Fruit fly (Drosophila melanogaster) whole organism, embryonic: ENCODE measurements around the gene CG3117.
A peak's percentile ranks its signal among the peaks of the same experiment; 100 is the strongest.

Experiments
- ATbp ChIP-seq: fragments of 200-800 bp; sonication (Bioruptor generic); optimal IDR thresholded peaks from 2 replicates; lab custom pipeline; 2017; ENCODE audit warnings: missing biosample characterization, mild to moderate bottlenecking, missing genetic modification characterization, missing genetic modification reagents
- Antp ChIP-seq: fragments of 200-800 bp; sonication (Bioruptor generic); optimal IDR thresholded peaks from 3 replicates; lab custom pipeline; 2016; ENCODE audit warnings: missing biosample characterization, missing genetic modification characterization
- Blimp-1 ChIP-seq: fragments of 200-800 bp; sonication (Bioruptor generic); optimal IDR thresholded peaks from 3 replicates; lab custom pipeline; 2018; ENCODE audit warnings: missing biosample characterization, missing genetic modification characterization, mild to moderate bottlenecking, moderate library complexity, missing genetic modification reagents
- CG10543 ChIP-seq: fragments of 200-800 bp; sonication (Bioruptor generic); optimal IDR thresholded peaks from 3 replicates; lab custom pipeline; 2017; ENCODE audit warnings: missing biosample characterization, mild to moderate bottlenecking, missing genetic modification characterization, moderate library complexity
- CG11696 ChIP-seq: fragments of 200-800 bp; sonication (Bioruptor generic); IDR thresholded peaks from 2 replicates; pipeline ENCODE4 v1.3.6; 2022; ENCODE audit warnings: missing biosample characterization, missing genetic modification characterization
- CG12155 ChIP-seq: fragments of 200-800 bp; sonication (Bioruptor generic); optimal IDR thresholded peaks from 3 replicates; lab custom pipeline; 2016; ENCODE audit warnings: missing biosample characterization, missing genetic modification characterization
- CG12942 ChIP-seq: fragments of 200-800 bp; sonication (Bioruptor generic); optimal IDR thresholded peaks from 3 replicates; lab custom pipeline; 2016; ENCODE audit warnings: missing biosample characterization, missing genetic modification characterization
- CG13123 ChIP-seq: fragments of 200-800 bp; sonication (Bioruptor generic); optimal IDR thresholded peaks from 2 replicates; lab custom pipeline; 2016; ENCODE audit warnings: missing biosample characterization, missing genetic modification characterization
- CG13775 ChIP-seq: fragments of 200-800 bp; sonication (Bioruptor generic); optimal IDR thresholded peaks from 3 replicates; lab custom pipeline; 2017; ENCODE audit warnings: missing biosample characterization, mild to moderate bottlenecking, missing genetic modification characterization
- CG14014 ChIP-seq: fragments of 200-800 bp; sonication (Bioruptor generic); IDR thresholded peaks from 2 replicates; pipeline ENCODE4 v1.3.6; 2022; ENCODE audit warnings: missing biosample characterization, missing genetic modification characterization
- CG18011 ChIP-seq: fragments of 200-800 bp; sonication (Bioruptor generic); optimal IDR thresholded peaks from 2 replicates; lab custom pipeline; 2017; ENCODE audit warnings: missing biosample characterization, missing genetic modification characterization, mild to moderate bottlenecking, moderate library complexity, missing genotype
- CG18599 ChIP-seq: fragments of 200-800 bp; sonication (Bioruptor generic); optimal IDR thresholded peaks from 3 replicates; lab custom pipeline; 2017; ENCODE audit warnings: missing biosample characterization, missing genetic modification characterization, mild to moderate bottlenecking, moderate library complexity, missing genetic modification reagents
- CG2199 ChIP-seq: fragments of 200-800 bp; sonication (Bioruptor generic); IDR thresholded peaks from 3 replicates; pipeline ENCODE4 v1.3.6; 2022; ENCODE audit warnings: missing biosample characterization, missing genetic modification characterization
- CG30431 ChIP-seq: fragments of 200-800 bp; sonication (Bioruptor generic); optimal IDR thresholded peaks from 2 replicates; lab custom pipeline; 2017; ENCODE audit warnings: missing biosample characterization, missing genetic modification characterization
- CG33213 ChIP-seq: fragments of 200-800 bp; sonication (Bioruptor generic); optimal IDR thresholded peaks from 3 replicates; lab custom pipeline; 2016; ENCODE audit warnings: missing biosample characterization, missing genetic modification characterization
- CG4707 ChIP-seq: fragments of 200-800 bp; sonication (Bioruptor generic); optimal IDR thresholded peaks from 2 replicates; lab custom pipeline; 2018; ENCODE audit warnings: missing biosample characterization, mild to moderate bottlenecking, missing genetic modification characterization, moderate library complexity
- CG6272 ChIP-seq: fragments of 200-800 bp; sonication (Bioruptor generic); IDR thresholded peaks from 2 replicates; pipeline ENCODE4 v1.3.6; 2022; ENCODE audit warnings: missing biosample characterization, missing genetic modification characterization
- CG6813 ChIP-seq: fragments of 200-800 bp; sonication (Bioruptor generic); optimal IDR thresholded peaks from 2 replicates; lab custom pipeline; 2017; ENCODE audit warnings: missing biosample characterization, missing genetic modification characterization, mild to moderate bottlenecking, moderate library complexity, missing genetic modification reagents
- CG7928 ChIP-seq: fragments of 200-800 bp; sonication (Bioruptor generic); optimal IDR thresholded peaks from 2 replicates; lab custom pipeline; 2017; ENCODE audit warnings: missing biosample characterization, mild to moderate bottlenecking, missing genetic modification characterization
- CG7987 ChIP-seq: fragments of 200-800 bp; sonication (Bioruptor generic); optimal IDR thresholded peaks from 2 replicates; lab custom pipeline; 2018; ENCODE audit warnings: missing biosample characterization, mild to moderate bottlenecking, missing genetic modification characterization, moderate library complexity
- CG8089 ChIP-seq: fragments of 200-800 bp; sonication (Bioruptor generic); optimal IDR thresholded peaks from 3 replicates; lab custom pipeline; 2016; ENCODE audit warnings: missing biosample characterization, missing genetic modification characterization
- CG8924 ChIP-seq: fragments of 200-800 bp; optimal IDR thresholded peaks from 3 replicates; lab custom pipeline; 2019; ENCODE audit warnings: missing biosample characterization, mild to moderate bottlenecking, missing genetic modification characterization, moderate library complexity
- CG9876 ChIP-seq: fragments of 200-800 bp; sonication (Bioruptor generic); optimal IDR thresholded peaks from 2 replicates; lab custom pipeline; 2016; ENCODE audit warnings: missing biosample characterization, missing genetic modification characterization
- CTCF ChIP-seq: fragments of 200-800 bp; sonication (Bioruptor generic); optimal IDR thresholded peaks from 2 replicates; lab custom pipeline; 2017; ENCODE audit warnings: missing biosample characterization, mild to moderate bottlenecking, missing genetic modification characterization, moderate library complexity
- D19A ChIP-seq: fragments of 200-800 bp; optimal IDR thresholded peaks from 3 replicates; lab custom pipeline; 2019; ENCODE audit warnings: missing biosample characterization, mild to moderate bottlenecking, missing genetic modification characterization, moderate library complexity
- Doc3 ChIP-seq: fragments of 200-800 bp; sonication (Bioruptor generic); IDR thresholded peaks from 3 replicates; pipeline ENCODE4 v1.3.6; 2022; ENCODE audit warnings: missing biosample characterization, missing genetic modification characterization; ENCODE audit not compliant: partially characterized antibody
- Dref ChIP-seq: fragments of 200-800 bp; sonication (Bioruptor generic); IDR thresholded peaks from 2 replicates; pipeline ENCODE4 v1.3.6; 2022; ENCODE audit warnings: missing biosample characterization, missing genetic modification characterization
- E2f1 ChIP-seq: fragments of 200-800 bp; sonication (Bioruptor generic); IDR thresholded peaks from 2 replicates; pipeline ENCODE4 v1.3.6; 2022; ENCODE audit warnings: missing biosample characterization, missing genetic modification characterization
- Fer1 ChIP-seq: fragments of 200-800 bp; sonication (Bioruptor generic); optimal IDR thresholded peaks from 2 replicates; lab custom pipeline; 2017; ENCODE audit warnings: missing biosample characterization, mild to moderate bottlenecking, missing genetic modification characterization
- H2.0 ChIP-seq: fragments of 200-800 bp; sonication (Bioruptor generic); IDR thresholded peaks from 2 replicates; pipeline ENCODE4 v1.3.6; 2022; ENCODE audit warnings: missing biosample characterization, missing genetic modification characterization
- HLH3B ChIP-seq: fragments of 200-800 bp; sonication (Bioruptor generic); IDR thresholded peaks from 2 replicates; pipeline ENCODE4 v1.3.6; 2022; ENCODE audit warnings: missing biosample characterization, missing genetic modification characterization
- MTF-1 ChIP-seq: fragments of 200-800 bp; sonication (Bioruptor generic); optimal IDR thresholded peaks from 2 replicates; lab custom pipeline; 2018; ENCODE audit warnings: missing biosample characterization, mild to moderate bottlenecking, missing genetic modification characterization, borderline replicate concordance
- Max ChIP-seq: fragments of 200-800 bp; sonication (Bioruptor generic); optimal IDR thresholded peaks from 2 replicates; lab custom pipeline; 2016; ENCODE audit warnings: missing biosample characterization, mild to moderate bottlenecking, missing genetic modification characterization
- Meics ChIP-seq: fragments of 200-800 bp; sonication (Bioruptor generic); optimal IDR thresholded peaks from 2 replicates; lab custom pipeline; 2017; ENCODE audit warnings: missing biosample characterization, mild to moderate bottlenecking, missing genetic modification characterization
- PHDP ChIP-seq: fragments of 200-800 bp; sonication (Bioruptor generic); optimal IDR thresholded peaks from 3 replicates; lab custom pipeline; 2018; ENCODE audit warnings: missing biosample characterization, mild to moderate bottlenecking, missing genetic modification characterization, moderate library complexity
- Ravus ChIP-seq: fragments of 200-800 bp; sonication (Bioruptor generic); IDR thresholded peaks from 2 replicates; pipeline ENCODE4 v1.3.6; 2022; ENCODE audit warnings: missing biosample characterization, missing genetic modification characterization
- ac ChIP-seq: fragments of 200-800 bp; sonication (Bioruptor generic); optimal IDR thresholded peaks from 3 replicates; lab custom pipeline; 2017; ENCODE audit warnings: missing biosample characterization, mild to moderate bottlenecking, missing genetic modification characterization
- dan ChIP-seq: fragments of 200-800 bp; sonication (Bioruptor generic); IDR thresholded peaks from 2 replicates; pipeline ENCODE4 v1.3.6; 2022; ENCODE audit warnings: missing biosample characterization, missing genetic modification characterization
- disco-r ChIP-seq: fragments of 200-800 bp; sonication (Bioruptor generic); optimal IDR thresholded peaks from 2 replicates; lab custom pipeline; 2016; ENCODE audit warnings: missing biosample characterization, missing genetic modification characterization
- en ChIP-seq: fragments of 200-800 bp; sonication (Bioruptor generic); optimal IDR thresholded peaks from 2 replicates; lab custom pipeline; 2016; ENCODE audit warnings: missing biosample characterization, missing genetic modification characterization
- grau ChIP-seq: fragments of 200-800 bp; optimal IDR thresholded peaks from 3 replicates; lab custom pipeline; 2019; ENCODE audit warnings: missing biosample characterization, mild to moderate bottlenecking, missing genetic modification characterization, moderate library complexity
- h ChIP-seq: fragments of >200 bp; optimal IDR thresholded peaks from 2 replicates; lab custom pipeline; 2017
- lbe ChIP-seq: fragments of 200-800 bp; sonication (Bioruptor generic); optimal IDR thresholded peaks from 2 replicates; lab custom pipeline; 2016; ENCODE audit warnings: missing biosample characterization, mild to moderate bottlenecking, missing genetic modification characterization
- peb ChIP-seq: fragments of 200-800 bp; sonication (Bioruptor generic); IDR thresholded peaks from 2 replicates; pipeline ENCODE4 v1.3.6; 2022; ENCODE audit warnings: missing biosample characterization, missing genetic modification characterization
- scrt ChIP-seq: fragments of 200-800 bp; sonication (Bioruptor generic); optimal IDR thresholded peaks from 2 replicates; lab custom pipeline; 2018; ENCODE audit warnings: missing biosample characterization, mild to moderate bottlenecking, missing genetic modification characterization, moderate library complexity
- slou ChIP-seq: fragments of 200-800 bp; sonication (Bioruptor generic); optimal IDR thresholded peaks from 3 replicates; lab custom pipeline; 2016; ENCODE audit warnings: missing biosample characterization, missing genetic modification characterization
- stwl ChIP-seq: fragments of 200-800 bp; sonication (Bioruptor generic); optimal IDR thresholded peaks from 3 replicates; lab custom pipeline; 2018; ENCODE audit warnings: missing biosample characterization, mild to moderate bottlenecking, missing genetic modification characterization, moderate library complexity
- tap ChIP-seq: fragments of 200-800 bp; optimal IDR thresholded peaks from 3 replicates; lab custom pipeline; 2019; ENCODE audit warnings: missing biosample characterization, mild to moderate bottlenecking, missing genetic modification characterization, moderate library complexity
- tio ChIP-seq: fragments of 200-800 bp; sonication (Bioruptor generic); optimal IDR thresholded peaks from 2 replicates; lab custom pipeline; 2017; ENCODE audit warnings: missing biosample characterization, missing genetic modification characterization, inconsistent platforms
- zfh2 ChIP-seq: fragments of 200-800 bp; sonication (Bioruptor generic); optimal IDR thresholded peaks from 2 replicates; lab custom pipeline; 2016; ENCODE audit warnings: missing biosample characterization, missing genetic modification characterization

Gene CG3117

DNA sequence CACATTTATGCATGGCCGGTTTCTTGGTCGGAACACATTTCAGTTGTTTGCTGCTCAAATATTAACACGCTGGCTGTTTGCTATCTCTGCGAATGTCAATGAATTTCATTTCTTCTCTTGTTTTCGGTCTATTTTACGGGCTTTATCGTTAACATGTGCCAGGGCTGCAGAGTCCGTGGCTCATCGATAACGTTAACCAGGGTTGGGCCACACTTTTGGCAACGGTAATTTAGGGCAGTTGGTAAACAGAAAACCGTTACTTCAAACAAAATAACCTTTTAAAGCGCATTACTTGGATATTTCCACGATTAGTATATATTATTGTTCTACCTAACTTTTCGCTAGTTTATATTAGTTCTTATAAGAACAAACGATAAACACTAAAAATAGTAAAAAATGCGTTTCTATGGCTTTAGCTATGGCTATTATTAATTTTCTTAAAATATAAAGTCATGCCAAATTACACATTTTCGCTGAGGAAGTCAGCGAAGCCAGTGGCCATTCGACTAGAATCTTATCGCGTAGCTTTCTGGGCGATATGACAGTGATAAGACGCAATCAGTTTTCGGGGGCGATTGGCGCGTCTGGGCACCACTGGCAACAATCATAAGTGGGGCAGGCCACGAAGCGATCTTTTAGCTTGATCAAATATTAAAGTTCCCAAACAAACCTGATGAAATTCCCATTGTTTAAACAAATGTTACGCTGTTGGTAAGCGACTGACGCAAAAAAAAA, 36.1 kb upstream of the CG3117 start (continued):
- TF ChIP-seq MTF-1 (peak; percentile 69), h (lab: Kevin White, UChicago) (no peak), Ravus (GFP tag; lab: Robert Waterston, UW) (no peak), ATbp (GFP tag; lab: Kevin White, UChicago) (peak; percentile 82), CG9876 (no peak), zfh2 (GFP tag; lab: Kevin White, UChicago) (peak; percentile 62), CG30431 (GFP tag; lab: Kevin White, UChicago) (no peak), tio (GFP tag; lab: Kevin White, UChicago) (no peak), CG12942 (peak; percentile 42), CTCF (no peak), lbe (GFP tag; lab: Kevin White, UChicago) (peak; percentile 67), CG18011 (no peak), E2f1 (0 out of 2 replicates have a peak, but pooled peaks have one; percentile 7), Blimp-1 (GFP tag; lab: Kevin White, UChicago) (peak; percentile 19), Meics (peak; percentile 55), peb (GFP tag; lab: Robert Waterston, UW) (no peak), CG10543 (GFP tag; lab: Kevin White, UChicago) (peak; percentile 20), dan (GFP tag; lab: Robert Waterston, UW) (no peak), en (GFP tag; lab: Kevin White, UChicago) (peak; percentile 25), Max (GFP tag; lab: Kevin White, UChicago) (peak; percentile 25), CG12155 (GFP tag; lab: Kevin White, UChicago) (peak; percentile 33), Fer1 (peak; percentile 76), CG11696 (GFP tag; lab: Robert Waterston, UW) (peak; percentile 27; the same call in 1 of the 2 replicates), D19A (tag; lab: Kevin White, UChicago) (peak; percentile 48), CG13775 (GFP tag; lab: Kevin White, UChicago) (peak; percentile 48), grau (tag; lab: Kevin White, UChicago) (peak; percentile 61), CG6813 (GFP tag; lab: Kevin White, UChicago) (peak; percentile 74), CG18599 (peak; percentile 57), H2.0 (peak; percentile 48), Dref (GFP tag; lab: Robert Waterston, UW) (peak; percentile 53), slou (no peak), CG33213 (peak; percentile 45), CG2199 (GFP tag; lab: Robert Waterston, UW) (0 out of 3 replicates have a peak, but pooled peaks have one; percentile 69), disco-r (GFP tag; lab: Kevin White, UChicago) (peak; percentile 7), Antp (peak; percentile 36), scrt (GFP tag; lab: Kevin White, UChicago) (peak; percentile 15), CG6272 (no peak), stwl (peak; percentile 56), CG8089 (GFP tag; lab: Kevin White, UChicago) (no peak), CG7928 (peak; percentile 96), HLH3B (peak; percentile 4; the same call in 1 of the 2 replicates), tap (tag; lab: Kevin White, UChicago) (no peak), ac (GFP tag; lab: Kevin White, UChicago) (no peak), CG7987 (peak; percentile 69), CG4707 (peak; percentile 23), CG8924 (tag; lab: Kevin White, UChicago) (peak; percentile 47), CG13123 (peak; percentile 43), PHDP (tag; lab: Kevin White, UChicago) (peak; percentile 61), CG14014 (GFP tag; lab: Robert Waterston, UW) (peak; percentile 67), Doc3 (no peak)
